Fruit fly (Drosophila melanogaster) whole organism, adult: ENCODE measurements around the gene CG4982.

Experiments
- CG11617 ChIP-seq: fragments of 200-800 bp; sonication (Bioruptor generic); optimal IDR thresholded peaks from 2 replicates; lab custom pipeline; 2017; ENCODE audit warnings: mild to moderate bottlenecking, missing biosample characterization, missing genetic modification reagents, missing genetic modification characterization
- CG14711 ChIP-seq: fragments of 200-800 bp; sonication (Bioruptor generic); optimal IDR thresholded peaks from 2 replicates; lab custom pipeline; 2018; ENCODE audit warnings: missing biosample characterization, mild to moderate bottlenecking, missing genetic modification characterization, moderate library complexity
- Hr96 ChIP-seq: fragments of 200-800 bp; sonication (Bioruptor generic); optimal IDR thresholded peaks from 2 replicates; lab custom pipeline; 2016; ENCODE audit warnings: missing biosample characterization, missing genetic modification characterization
- bab1 ChIP-seq: fragments of 200-800 bp; sonication (Bioruptor generic); optimal IDR thresholded peaks from 3 replicates; lab custom pipeline; 2019; ENCODE audit warnings: missing biosample characterization, mild to moderate bottlenecking, missing genetic modification characterization, moderate library complexity
- cic ChIP-seq: fragments of 200-800 bp; sonication (Bioruptor generic); optimal IDR thresholded peaks from 2 replicates; lab custom pipeline; 2017; ENCODE audit warnings: missing biosample characterization, mild to moderate bottlenecking, missing genetic modification characterization, moderate library complexity
- kay ChIP-seq: fragments of 200-800 bp; sonication (Bioruptor generic); peaks from one replicate; lab custom pipeline; 2016; ENCODE audit warnings: missing biosample characterization, missing genetic modification characterization, borderline replicate concordance
- ovo ChIP-seq: fragments of 200-800 bp; sonication (Bioruptor generic); optimal IDR thresholded peaks from 2 replicates; lab custom pipeline; 2016; ENCODE audit warnings: missing biosample characterization, missing genetic modification characterization
- pad ChIP-seq: fragments of 200-800 bp; sonication (Bioruptor generic); optimal IDR thresholded peaks from 3 replicates; lab custom pipeline; 2017; ENCODE audit warnings: missing biosample characterization, missing genetic modification characterization, mild to moderate bottlenecking, moderate library complexity, missing genetic modification reagents
- tj ChIP-seq: fragments of 200-800 bp; sonication (Bioruptor generic); optimal IDR thresholded peaks from 3 replicates; lab custom pipeline; 2017; ENCODE audit warnings: missing biosample characterization, mild to moderate bottlenecking, missing genetic modification characterization, moderate library complexity

DNA sequence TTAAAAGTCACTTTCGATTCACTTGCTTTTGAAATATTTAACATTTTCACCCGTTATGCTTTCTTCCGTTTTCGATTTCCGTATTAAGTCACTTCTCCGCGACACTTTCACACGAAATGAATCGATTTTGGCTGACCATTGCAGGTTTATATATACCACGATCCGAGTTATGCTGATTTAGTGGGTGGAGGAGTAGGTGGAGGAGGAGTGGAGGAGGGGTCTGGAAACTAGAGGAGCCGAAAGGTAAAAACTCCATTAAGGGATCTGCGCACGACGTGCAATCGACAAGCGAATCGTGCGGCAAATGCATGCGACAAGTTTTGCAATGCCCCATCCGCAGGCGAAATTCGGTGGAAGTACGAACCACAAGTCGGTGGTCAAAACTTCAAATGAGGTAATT, 10.4 kb upstream of the CG4982 start, which contains the start of gene CG13045:
- TF ChIP-seq CG11617 (GFP tag; lab: Kevin White, UChicago), result no peak
- TF ChIP-seq tj (GFP tag; lab: Kevin White, UChicago), result no peak
- TF ChIP-seq ovo (GFP tag; lab: Kevin White, UChicago), result no peak
- TF ChIP-seq Hr96 (GFP tag; lab: Kevin White, UChicago), result no peak
- TF ChIP-seq pad, result no peak
- TF ChIP-seq cic (GFP tag; lab: Kevin White, UChicago), result no peak
- no peak for TF ChIP-seq kay
- no peak for TF ChIP-seq CG14711 (tag; lab: Kevin White, UChicago)
- no peak for TF ChIP-seq bab1 (GFP tag; lab: Kevin White, UChicago)
